Worm (Caenorhabditis elegans) whole organism, late embryonic: ENCODE data around the gene C26B2.8.

ENCODE experiments used
- C38D4.7 ChIP-seq: fragments of 200-800 bp; sonication (Bioruptor generic); optimal IDR thresholded peaks from 2 replicates; lab custom pipeline; 2018; ENCODE audit warnings: mild to moderate bottlenecking, missing genetic modification characterization, moderate library complexity, missing compliant biosample characterization
- Y22D7AL.16 ChIP-seq: sonication (generic microtip); optimal IDR thresholded peaks from 2 replicates; lab custom pipeline; 2016; ENCODE audit warnings: missing genetic modification characterization, missing compliant biosample characterization
- ama-1 ChIP-seq: fragments of 150-350 bp; optimal IDR thresholded peaks from 2 replicates; lab custom pipeline; 2014
- ceh-19 ChIP-seq: fragments of 200-800 bp; sonication (Bioruptor generic); optimal IDR thresholded peaks from 2 replicates; lab custom pipeline; 2018; ENCODE audit warnings: mild to moderate bottlenecking, missing genetic modification characterization, missing compliant biosample characterization
- ceh-2 ChIP-seq: sonication (generic microtip); optimal IDR thresholded peaks from 2 replicates; lab custom pipeline; 2016; ENCODE audit warnings: missing genotype, missing genetic modification characterization, missing compliant biosample characterization
- ceh-24 ChIP-seq: sonication (generic microtip); optimal IDR thresholded peaks from 2 replicates; lab custom pipeline; 2016; ENCODE audit warnings: mild to moderate bottlenecking, missing genetic modification characterization, missing compliant biosample characterization
- ceh-30 ChIP-seq: fragments of 150-350 bp; optimal IDR thresholded peaks from 2 replicates; lab custom pipeline; 2014; ENCODE audit warnings: missing biosample characterization, missing genetic modification characterization
- ceh-31 ChIP-seq: sonication (generic microtip); optimal IDR thresholded peaks from 2 replicates; lab custom pipeline; 2016; ENCODE audit warnings: missing genetic modification characterization, missing compliant biosample characterization
- ceh-34 ChIP-seq: sonication (generic microtip); optimal IDR thresholded peaks from 2 replicates; lab custom pipeline; 2016; ENCODE audit warnings: mild to moderate bottlenecking, missing genetic modification characterization, missing compliant biosample characterization
- ceh-48 ChIP-seq: sonication (generic microtip); optimal IDR thresholded peaks from 2 replicates; lab custom pipeline; 2016; ENCODE audit warnings: missing genetic modification characterization, inconsistent platforms, missing compliant biosample characterization
- dve-1 ChIP-seq: sonication (generic microtip); optimal IDR thresholded peaks from 2 replicates; lab custom pipeline; 2017; ENCODE audit warnings: antibody characterized with exemption, mild to moderate bottlenecking, missing genetic modification characterization, missing compliant biosample characterization
- elt-4 ChIP-seq: sonication (generic microtip); optimal IDR thresholded peaks from 2 replicates; lab custom pipeline; 2016; ENCODE audit warnings: missing genetic modification characterization, missing compliant biosample characterization
- eyg-1 ChIP-seq: sonication (generic microtip); optimal IDR thresholded peaks from 2 replicates; lab custom pipeline; 2016; ENCODE audit warnings: missing genotype, missing genetic modification characterization, missing compliant biosample characterization
- fkh-6 ChIP-seq: sonication (generic microtip); optimal IDR thresholded peaks from 2 replicates; lab custom pipeline; 2016; ENCODE audit warnings: missing genetic modification characterization, missing compliant biosample characterization
- gmeb-2 ChIP-seq: sonication (generic microtip); optimal IDR thresholded peaks from 2 replicates; lab custom pipeline; 2016; ENCODE audit warnings: missing genetic modification characterization, inconsistent platforms, missing compliant biosample characterization
- hlh-15 ChIP-seq: sonication (generic microtip); optimal IDR thresholded peaks from 2 replicates; lab custom pipeline; 2016; ENCODE audit warnings: missing genetic modification characterization, missing compliant biosample characterization
- hlh-8 ChIP-seq: sonication (generic microtip); optimal IDR thresholded peaks from 2 replicates; lab custom pipeline; 2016; ENCODE audit warnings: missing genotype, missing genetic modification characterization, missing compliant biosample characterization
- madf-2 ChIP-seq: sonication (generic microtip); optimal IDR thresholded peaks from 2 replicates; lab custom pipeline; 2017; ENCODE audit warnings: missing genetic modification characterization, missing compliant biosample characterization
- mec-3 ChIP-seq: sonication (generic microtip); optimal IDR thresholded peaks from 2 replicates; lab custom pipeline; 2016; ENCODE audit warnings: borderline replicate concordance, missing genetic modification characterization, missing compliant biosample characterization
- nfya-1 ChIP-seq: sonication (generic microtip); optimal IDR thresholded peaks from 2 replicates; lab custom pipeline; 2017; ENCODE audit warnings: missing genetic modification characterization, mild to moderate bottlenecking, missing compliant biosample characterization, antibody characterized with exemption, moderate library complexity
- nhr-11 ChIP-seq: fragments of 150-350 bp; optimal IDR thresholded peaks from 2 replicates; lab custom pipeline; 2014; ENCODE audit warnings: missing biosample characterization, missing genetic modification characterization
- npax-4 ChIP-seq: sonication (generic microtip); optimal IDR thresholded peaks from 2 replicates; lab custom pipeline; 2016; ENCODE audit warnings: missing genetic modification characterization, missing compliant biosample characterization
- pat-9 ChIP-seq: fragments of 200-800 bp; sonication (Bioruptor generic); optimal IDR thresholded peaks from 2 replicates; lab custom pipeline; 2018; ENCODE audit warnings: mild to moderate bottlenecking, missing genetic modification characterization, moderate library complexity, missing compliant biosample characterization
- pax-1 ChIP-seq: fragments of 150-350 bp; optimal IDR thresholded peaks from 2 replicates; lab custom pipeline; 2014; ENCODE audit warnings: missing biosample characterization, missing genetic modification characterization
- pha-2 ChIP-seq: sonication (generic microtip); optimal IDR thresholded peaks from 2 replicates; lab custom pipeline; 2017; ENCODE audit warnings: mild to moderate bottlenecking, missing genetic modification characterization, missing compliant biosample characterization
- pqm-1 ChIP-seq: sonication (generic microtip); optimal IDR thresholded peaks from 2 replicates; lab custom pipeline; 2016; ENCODE audit warnings: missing genetic modification characterization, missing compliant biosample characterization
- pros-1 ChIP-seq: fragments of 150-350 bp; optimal IDR thresholded peaks from 2 replicates; lab custom pipeline; 2014; ENCODE audit warnings: missing biosample characterization, missing genetic modification reagents, missing genetic modification characterization
- ref-2 ChIP-seq: sonication (generic microtip); optimal IDR thresholded peaks from 2 replicates; lab custom pipeline; 2016; ENCODE audit warnings: missing genetic modification characterization, missing compliant biosample characterization
- sdc-2 ChIP-seq: sonication (generic microtip); optimal IDR thresholded peaks from 2 replicates; lab custom pipeline; 2016; ENCODE audit warnings: missing genotype, missing genetic modification characterization, missing compliant biosample characterization
- sox-2 ChIP-seq: fragments of 200-800 bp; sonication (Bioruptor generic); IDR thresholded peaks from 2 replicates; pipeline ENCODE4 v1.3.6; 2022; ENCODE audit warnings: missing genetic modification reagents, missing genetic modification characterization, missing compliant biosample characterization
- sox-4 ChIP-seq: sonication (generic microtip); optimal IDR thresholded peaks from 2 replicates; lab custom pipeline; 2017; ENCODE audit warnings: mild to moderate bottlenecking, missing genetic modification characterization, inconsistent platforms, missing compliant biosample characterization
- tbx-2 ChIP-seq: sonication (generic microtip); optimal IDR thresholded peaks from 2 replicates; lab custom pipeline; 2016; ENCODE audit warnings: missing genetic modification characterization, missing compliant biosample characterization
- tbx-7 ChIP-seq: sonication (generic microtip); optimal IDR thresholded peaks from 2 replicates; lab custom pipeline; 2016; ENCODE audit warnings: missing genotype, missing genetic modification characterization, missing compliant biosample characterization
- ttx-3 ChIP-seq: sonication (generic microtip); optimal IDR thresholded peaks from 2 replicates; lab custom pipeline; 2016; ENCODE audit warnings: missing genetic modification reagents, missing genetic modification characterization, missing compliant biosample characterization
- unc-55 ChIP-seq: sonication (generic microtip); optimal IDR thresholded peaks from 2 replicates; lab custom pipeline; 2017; ENCODE audit warnings: missing biosample characterization, missing genetic modification reagents, missing genetic modification characterization
- zip-5 ChIP-seq: sonication (generic microtip); optimal IDR thresholded peaks from 2 replicates; lab custom pipeline; 2016; ENCODE audit warnings: missing genetic modification characterization, missing compliant biosample characterization

Gene C26B2.8

DNA sequence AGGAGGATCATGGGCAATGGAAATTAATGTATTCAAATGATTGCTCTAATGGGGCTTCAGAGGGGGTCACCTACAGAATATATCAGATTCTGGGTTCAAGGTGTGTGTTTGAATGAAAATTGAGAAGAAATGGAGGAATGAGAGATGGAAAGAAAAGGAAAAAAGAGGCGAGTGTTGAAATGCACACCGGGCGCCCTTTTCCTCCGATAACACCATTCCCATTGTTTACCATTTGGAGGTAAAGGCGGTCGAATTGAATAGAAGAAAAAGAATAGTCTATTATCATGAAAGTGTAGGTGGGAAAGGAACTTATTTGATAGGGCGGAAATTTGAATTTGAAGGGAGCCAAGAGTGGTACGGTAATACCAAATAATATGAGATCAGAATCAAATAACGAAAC lies 8.6 kb upstream of the C26B2.8 start:
- TF ChIP-seq eyg-1 (no peak), sox-2 (GFP tag; lab: Robert Waterston, UW) (no peak), pros-1 (tag; lab: Kevin White, UChicago) (no peak), sdc-2 (tag; lab: Kevin White, UChicago) (no peak), gmeb-2 (tag; lab: Kevin White, UChicago) (no peak), npax-4 (tag; lab: Kevin White, UChicago) (no peak), elt-4 (tag; lab: Kevin White, UChicago) (no peak), ttx-3 (no peak), ceh-19 (GFP tag; lab: Kevin White, UChicago) (no peak), nhr-11 (tag; lab: Kevin White, UChicago) (no peak), zip-5 (tag; lab: Kevin White, UChicago) (no peak), hlh-8 (tag; lab: Kevin White, UChicago) (no peak), C38D4.7 (GFP tag; lab: Kevin White, UChicago) (no peak), pax-1 (no peak), sox-4 (tag; lab: Kevin White, UChicago) (no peak), ceh-48 (tag; lab: Kevin White, UChicago) (no peak), ceh-24 (tag; lab: Kevin White, UChicago) (no peak), ceh-2 (tag; lab: Kevin White, UChicago) (no peak), ceh-34 (tag; lab: Kevin White, UChicago) (no peak), tbx-7 (no peak)

ce11 chrIV:8006161-8006560 lies 7.8 kb upstream of the C26B2.8 start:
- no peak for TF ChIP-seq sox-2 (GFP tag; lab: Robert Waterston, UW)
- no peak for TF ChIP-seq dve-1 (tag; lab: Kevin White, UChicago)
- no peak for TF ChIP-seq pqm-1 (tag; lab: Kevin White, UChicago)
- no peak for TF ChIP-seq sdc-2 (tag; lab: Kevin White, UChicago)
- TF ChIP-seq zip-5 (tag; lab: Kevin White, UChicago), result no peak
- no peak for TF ChIP-seq ceh-24 (tag; lab: Kevin White, UChicago)
- no peak for TF ChIP-seq ref-2 (tag; lab: Kevin White, UChicago)
- TF ChIP-seq ceh-48 (tag; lab: Kevin White, UChicago), result no peak

- TF ChIP-seq pax-1 (no peak), sdc-2 (tag; lab: Kevin White, UChicago) (no peak), pha-2 (tag; lab: Kevin White, UChicago) (no peak), ama-1 (lab: Kevin White, UChicago) (no peak), hlh-15 (tag; lab: Kevin White, UChicago) (no peak), mec-3 (no peak), hlh-8 (tag; lab: Kevin White, UChicago) (no peak), fkh-6 (tag; lab: Kevin White, UChicago) (no peak), ceh-30 (tag; lab: Kevin White, UChicago) (no peak), nhr-11 (tag; lab: Kevin White, UChicago) (no peak), pat-9 (no peak), ceh-24 (tag; lab: Kevin White, UChicago) (no peak), ceh-19 (GFP tag; lab: Kevin White, UChicago) (no peak), ttx-3 (no peak), unc-55 (GFP tag; lab: Kevin White, UChicago) (no peak), Y22D7AL.16 (no peak), ceh-2 (tag; lab: Kevin White, UChicago) (no peak), madf-2 (tag; lab: Kevin White, UChicago) (no peak), tbx-2 (tag; lab: Kevin White, UChicago) (no peak)
Observed at ce11 chrIV:8007549-8007948, 6.4 kb upstream of the C26B2.8 start.

DNA sequence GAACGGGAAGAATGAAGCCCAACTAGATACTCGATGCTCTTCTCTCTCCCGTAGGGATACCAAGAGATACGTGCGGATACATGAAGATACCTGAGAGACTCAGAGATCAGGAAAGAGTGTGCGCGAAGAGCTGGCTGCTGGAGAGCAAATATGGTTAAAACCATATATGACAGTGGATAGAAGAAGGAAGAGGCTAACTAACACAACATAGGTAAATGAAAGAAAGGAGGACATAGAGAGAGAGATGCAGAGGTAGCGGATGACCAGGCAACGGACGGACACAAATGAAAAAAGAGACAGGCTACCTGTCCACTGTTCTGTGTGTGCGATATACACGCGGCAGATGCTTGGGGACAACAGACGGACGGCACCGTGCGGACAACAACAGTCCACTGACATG lies 5.8 kb upstream of the C26B2.8 start:
- TF ChIP-seq zip-5 (tag; lab: Kevin White, UChicago) (no peak), ceh-34 (tag; lab: Kevin White, UChicago) (peak; percentile 62), mec-3 (no peak), nfya-1 (tag; lab: Kevin White, UChicago) (peak; percentile 20), ceh-31 (tag; lab: Kevin White, UChicago) (peak; percentile 23)
- TF ChIP-seq, all 69 proteins: peak for 3
